Worm (Caenorhabditis elegans) whole organism, L4/young adult: ENCODE measurements around the gene ztf-17.

Source experiments
- W03F9.2 ChIP-seq: fragments of 150-350 bp; optimal IDR thresholded peaks from 2 replicates; lab custom pipeline; 2014; ENCODE audit warnings: missing biosample characterization, missing genetic modification characterization
- dao-5 ChIP-seq: sonication (generic microtip); optimal IDR thresholded peaks from 2 replicates; lab custom pipeline; 2016; ENCODE audit warnings: missing genotype, missing genetic modification characterization, moderate library complexity, missing compliant biosample characterization
- him-1 ChIP-seq: sonication (generic microtip); optimal IDR thresholded peaks from 2 replicates; lab custom pipeline; 2016; ENCODE audit warnings: missing genotype, missing genetic modification reagents, missing genetic modification characterization, missing compliant biosample characterization

Gene ztf-17

DNA sequence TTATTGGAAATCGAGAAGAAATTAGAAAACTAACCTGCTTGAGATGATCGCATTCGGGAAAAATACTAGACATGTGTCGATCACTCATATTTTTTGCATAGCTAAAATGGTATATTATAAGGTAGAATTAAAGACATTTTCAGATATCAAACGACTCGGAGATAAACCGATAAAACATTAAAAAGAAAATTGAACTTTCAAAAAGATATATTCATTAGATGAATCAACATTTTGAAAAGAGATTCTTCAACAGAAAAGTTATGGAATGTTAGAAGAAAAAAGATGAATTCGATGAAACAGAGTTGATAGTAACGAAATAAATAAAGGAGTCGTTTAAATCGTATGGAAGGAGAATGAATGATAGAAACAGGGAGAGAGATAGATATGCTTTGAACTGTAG is 14.3 kb downstream of the ztf-17 start, which contains the start of gene mdmh-35:
Gene mdmh-35 (minus strand): TSS at position 101 of the 400 bp plus-strand sequence.
- TF ChIP-seq him-1 (tag; lab: Kevin White, UChicago) (no peak), W03F9.2 (tag; lab: Kevin White, UChicago) (no peak), dao-5 (no peak)

DNA sequence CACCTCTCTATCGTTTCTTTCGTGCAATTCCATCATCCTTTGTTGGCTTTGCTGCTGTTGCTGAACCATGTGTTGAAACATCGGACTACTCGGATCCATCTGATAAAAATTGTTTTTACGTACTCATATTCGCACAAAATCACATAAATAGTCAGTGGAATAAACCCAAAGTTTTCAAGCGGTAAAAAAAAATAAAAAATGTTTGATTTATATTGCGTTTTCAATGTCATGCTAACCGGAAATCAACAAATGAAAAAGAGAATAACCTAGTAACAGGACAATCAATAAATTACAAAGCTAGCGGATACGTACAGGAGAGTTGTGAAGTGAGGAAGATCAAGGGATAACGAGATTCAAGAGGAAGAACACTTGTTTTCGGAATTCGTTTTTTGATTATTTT is 15.0 kb downstream of the ztf-17 start, which contains the start of gene mdt-10:
Gene mdt-10 (minus strand): TSS at position 101 of the 400 bp plus-strand sequence.
- TF ChIP-seq him-1 (tag; lab: Kevin White, UChicago) (no peak), dao-5 (no peak), W03F9.2 (tag; lab: Kevin White, UChicago) (no peak)

DNA sequence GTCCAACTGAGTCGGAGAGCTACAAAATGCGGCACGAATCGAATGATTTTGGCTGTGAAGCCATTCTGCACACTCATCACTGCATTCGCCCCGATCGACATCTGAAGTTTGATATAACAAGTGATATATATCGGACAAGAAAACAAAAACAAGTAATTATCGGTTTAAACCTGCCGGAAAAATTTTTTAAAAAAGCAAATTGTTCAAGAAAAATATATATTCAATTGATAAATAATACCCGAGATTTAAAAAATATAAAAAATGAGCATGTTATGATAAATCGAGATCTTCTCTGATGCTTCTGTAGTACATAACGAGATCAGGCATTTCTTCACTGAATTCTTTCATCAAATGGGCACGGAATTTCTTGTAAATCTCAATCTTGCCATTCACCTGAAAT is 16.3 kb downstream of the ztf-17 start, which contains the start of gene T09A5.5:
Gene T09A5.5 (minus strand): TSS at position 101 of the 400 bp plus-strand sequence.
- TF ChIP-seq dao-5 (no peak), him-1 (tag; lab: Kevin White, UChicago) (no peak), W03F9.2 (tag; lab: Kevin White, UChicago) (no peak)

DNA sequence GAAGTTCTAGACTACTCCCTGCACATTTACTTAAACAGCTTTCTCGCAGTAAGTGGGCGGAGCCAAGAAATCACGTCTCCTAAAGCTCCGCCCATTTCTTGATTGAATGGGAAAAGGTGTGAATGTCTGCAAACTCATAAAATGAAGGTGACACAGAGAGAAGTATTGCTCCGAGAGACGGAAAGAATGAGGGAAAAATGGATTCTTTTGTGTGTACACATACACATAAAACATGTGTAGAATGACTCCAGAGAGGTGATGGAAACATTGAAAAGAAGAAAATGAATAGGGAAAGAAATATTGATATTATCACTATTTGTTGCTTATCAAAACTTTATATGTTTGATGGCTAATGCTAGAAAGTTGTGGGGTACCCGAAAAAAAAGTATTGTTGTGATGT is 18.5 kb downstream of the ztf-17 start:
- TF ChIP-seq dao-5 (no peak), him-1 (tag; lab: Kevin White, UChicago) (no peak), W03F9.2 (tag; lab: Kevin White, UChicago) (no peak)

DNA sequence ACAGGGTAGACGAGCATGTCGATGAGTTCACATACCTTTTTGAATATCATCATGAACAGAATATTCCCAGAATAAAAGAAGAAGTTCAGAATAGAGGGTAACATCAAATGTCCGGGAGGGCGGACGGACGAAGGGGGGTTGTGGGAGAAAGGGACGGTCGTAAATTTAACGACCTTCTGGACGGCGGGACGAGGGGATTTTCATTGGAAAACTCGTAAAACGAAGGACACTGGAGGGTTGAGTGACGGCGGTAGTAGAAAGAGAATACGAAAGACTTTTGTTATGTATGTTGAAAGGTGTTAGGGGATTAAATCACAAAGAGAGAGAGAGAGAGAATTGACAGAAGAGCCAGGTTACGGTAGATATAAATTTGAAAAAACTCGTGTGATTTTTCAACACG is 19.4 kb downstream of the ztf-17 start:
- TF ChIP-seq W03F9.2 (tag; lab: Kevin White, UChicago) (no peak), dao-5 (no peak), him-1 (tag; lab: Kevin White, UChicago) (no peak)

DNA sequence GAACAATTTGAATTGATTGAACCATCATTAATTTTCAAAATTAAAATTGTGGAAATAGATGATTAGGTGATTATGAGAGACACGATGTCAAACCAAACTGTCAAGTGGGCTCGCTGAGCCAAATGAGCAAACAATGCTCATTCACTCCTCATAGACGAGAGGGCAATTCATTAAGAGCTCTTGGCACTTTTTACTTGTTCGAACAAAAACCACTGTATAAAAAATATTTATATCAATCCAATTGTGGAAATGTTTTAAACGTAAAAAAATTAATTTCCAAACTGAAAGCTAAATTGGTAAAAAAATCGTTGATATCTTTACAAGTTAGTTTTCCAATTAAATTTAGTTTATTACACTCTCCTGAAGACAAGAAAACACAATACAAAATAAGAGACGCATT is 20.3 kb downstream of the ztf-17 start, which contains the start of gene acr-7:
Gene acr-7 (minus strand): TSS at position 101 of the 400 bp plus-strand sequence.
- TF ChIP-seq W03F9.2 (tag; lab: Kevin White, UChicago) (no peak), him-1 (tag; lab: Kevin White, UChicago) (no peak), dao-5 (no peak)

DNA sequence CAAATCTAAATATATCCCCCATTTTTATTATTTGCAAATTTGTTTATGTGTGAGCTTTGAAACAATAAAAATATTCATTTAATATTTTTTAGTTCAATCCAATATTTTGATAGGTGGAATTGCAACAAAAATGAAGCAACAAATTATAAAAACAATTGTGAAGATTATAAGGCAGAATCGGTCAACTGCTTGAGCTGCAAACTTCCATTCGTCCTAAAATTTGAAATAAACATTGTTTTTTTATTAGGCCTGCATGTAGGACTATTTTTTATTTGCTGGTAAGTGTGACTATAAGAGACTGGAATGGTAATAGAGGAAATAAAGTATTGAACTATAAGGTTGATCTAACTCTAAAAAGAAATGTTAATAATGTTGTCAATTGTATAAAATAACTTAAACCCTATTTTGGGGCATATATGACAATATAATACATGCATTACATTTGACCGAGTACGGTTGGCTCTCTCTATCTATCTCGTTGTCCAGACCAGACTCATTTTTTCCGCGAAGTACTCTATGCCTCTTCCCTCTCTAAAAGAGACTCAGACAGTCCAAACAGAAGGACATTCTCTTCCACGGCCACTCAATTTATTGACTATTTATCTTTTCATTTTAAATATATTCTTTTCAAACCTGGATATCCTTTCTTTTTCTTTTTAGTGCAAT is 24.3 kb downstream of the ztf-17 start, which contains the start of gene T09A5.4:
Gene T09A5.4 (plus strand): TSS at position 616 of the 666 bp plus-strand sequence.
- TF ChIP-seq W03F9.2 (tag; lab: Kevin White, UChicago) (no peak), dao-5 (no peak), him-1 (tag; lab: Kevin White, UChicago) (no peak)

DNA sequence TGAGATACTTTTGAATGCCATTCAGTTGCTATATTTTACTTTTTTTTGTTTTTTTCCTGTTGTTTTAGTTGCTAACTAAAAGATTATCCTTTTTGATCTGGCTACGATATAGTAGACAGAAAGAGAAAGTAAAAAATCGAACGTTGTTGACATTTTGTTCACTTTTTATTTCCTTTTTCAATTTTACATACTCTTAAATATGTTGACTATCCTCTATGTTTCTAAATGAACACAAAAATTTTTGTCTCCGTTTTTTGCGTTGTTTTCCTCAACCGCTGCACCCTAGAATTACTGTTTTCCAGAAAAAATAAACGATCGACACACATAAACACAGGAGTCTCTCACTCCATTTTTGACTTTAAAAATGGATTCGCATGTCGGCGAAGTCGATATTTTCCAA is 27.9 kb downstream of the ztf-17 start, which contains the start of gene klp-3:
Gene klp-3 (plus strand): TSS at position 301 of the 400 bp plus-strand sequence.
- TF ChIP-seq him-1 (tag; lab: Kevin White, UChicago), result no peak
- TF ChIP-seq W03F9.2 (tag; lab: Kevin White, UChicago), result no peak
- no peak for TF ChIP-seq dao-5

DNA sequence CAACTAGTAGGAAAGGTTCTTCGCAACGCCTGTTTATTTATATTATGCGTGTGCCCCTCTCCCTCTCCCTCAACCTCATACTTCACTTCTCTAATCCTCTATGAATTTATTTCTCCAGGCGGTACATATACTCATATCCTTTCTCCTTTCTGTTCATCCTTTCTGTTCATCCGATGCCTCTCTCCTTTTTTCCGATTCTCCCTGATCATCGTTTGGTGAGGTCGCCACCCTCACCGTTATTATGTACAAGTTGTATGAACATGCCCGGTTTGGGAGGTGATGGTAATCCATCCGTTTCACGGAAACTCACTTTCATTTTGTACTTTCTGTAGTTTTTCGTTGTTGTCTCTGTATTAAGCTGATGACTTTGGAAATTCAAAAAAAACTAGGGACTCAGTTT is 30.3 kb downstream of the ztf-17 start:
- TF ChIP-seq dao-5 (no peak), him-1 (tag; lab: Kevin White, UChicago) (no peak), W03F9.2 (tag; lab: Kevin White, UChicago) (no peak)

DNA sequence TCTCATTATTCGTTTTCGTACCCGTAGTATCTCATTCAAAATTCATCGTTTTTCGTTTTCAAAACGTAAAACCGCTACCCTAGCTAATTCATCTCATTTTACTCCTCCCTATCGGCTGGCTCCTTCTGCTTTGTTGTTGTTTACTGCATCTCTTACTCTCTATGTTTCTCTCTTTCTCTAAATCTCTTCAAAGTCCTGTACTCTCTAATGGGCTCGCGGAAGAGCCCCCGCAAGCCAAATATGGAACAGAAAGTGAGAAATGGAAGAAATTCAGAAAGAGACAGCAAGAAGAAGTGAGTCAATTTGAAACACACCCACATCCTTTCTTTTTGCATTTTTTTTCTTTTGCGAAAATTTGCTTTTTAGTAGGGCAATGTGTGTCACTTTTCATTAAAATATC is 31.3 kb downstream of the ztf-17 start:
- TF ChIP-seq him-1 (tag; lab: Kevin White, UChicago), result no peak
- no peak for TF ChIP-seq W03F9.2 (tag; lab: Kevin White, UChicago)
- TF ChIP-seq dao-5, result no peak

DNA sequence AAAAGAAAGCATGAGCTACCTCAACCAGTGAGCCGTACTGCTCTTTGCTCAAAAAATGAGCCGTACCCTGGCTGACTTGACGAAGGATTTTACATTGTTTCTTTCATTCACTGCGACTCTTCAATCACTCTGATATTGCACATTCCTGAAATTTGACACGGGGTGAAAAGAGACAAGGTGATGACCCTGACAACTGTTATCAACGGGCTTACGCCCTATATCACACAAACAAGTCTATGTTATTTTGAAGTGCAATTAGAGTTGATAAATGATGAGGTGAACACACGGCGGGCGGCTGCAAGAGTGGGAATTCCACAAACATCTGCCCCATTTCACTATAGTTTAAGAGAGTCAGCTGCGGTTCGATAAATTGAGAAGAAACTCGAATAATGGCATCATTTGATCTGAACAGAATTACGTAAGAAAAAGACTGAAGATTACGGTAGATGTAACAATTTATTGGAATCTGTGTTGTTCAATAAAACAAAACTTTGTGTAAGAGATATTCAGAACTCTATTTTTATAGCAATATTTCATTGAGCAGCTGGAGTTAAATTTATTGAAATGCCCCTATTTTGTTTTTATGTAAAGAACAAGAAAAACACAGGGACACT is 33.2 kb downstream of the ztf-17 start:
- no peak for TF ChIP-seq dao-5
- TF ChIP-seq W03F9.2 (tag; lab: Kevin White, UChicago), result no peak
- TF ChIP-seq him-1 (tag; lab: Kevin White, UChicago), result no peak

DNA sequence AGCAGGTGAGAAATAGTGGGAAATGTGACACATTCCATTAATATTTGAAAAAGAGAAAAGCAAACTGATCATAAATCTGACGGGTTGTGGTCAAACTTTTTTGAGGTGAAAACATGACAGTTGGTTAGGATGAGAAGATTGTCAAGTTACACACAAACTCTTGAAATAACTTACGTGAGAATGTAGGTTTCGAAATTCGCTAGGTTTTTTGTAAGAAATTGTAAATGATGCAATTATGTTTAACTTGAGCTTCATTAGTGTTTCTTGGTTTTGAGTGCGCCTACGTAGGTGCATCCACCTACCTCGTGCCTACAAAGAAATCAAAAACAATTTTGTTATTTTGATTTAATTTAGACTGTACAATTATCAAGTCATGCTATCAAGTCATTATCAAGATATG is 34.6 kb downstream of the ztf-17 start, which contains the start of gene cex-2:
Gene cex-2 (minus strand): TSS at position 101 of the 400 bp plus-strand sequence.
- TF ChIP-seq him-1 (tag; lab: Kevin White, UChicago) (no peak), W03F9.2 (tag; lab: Kevin White, UChicago) (no peak), dao-5 (no peak)

DNA sequence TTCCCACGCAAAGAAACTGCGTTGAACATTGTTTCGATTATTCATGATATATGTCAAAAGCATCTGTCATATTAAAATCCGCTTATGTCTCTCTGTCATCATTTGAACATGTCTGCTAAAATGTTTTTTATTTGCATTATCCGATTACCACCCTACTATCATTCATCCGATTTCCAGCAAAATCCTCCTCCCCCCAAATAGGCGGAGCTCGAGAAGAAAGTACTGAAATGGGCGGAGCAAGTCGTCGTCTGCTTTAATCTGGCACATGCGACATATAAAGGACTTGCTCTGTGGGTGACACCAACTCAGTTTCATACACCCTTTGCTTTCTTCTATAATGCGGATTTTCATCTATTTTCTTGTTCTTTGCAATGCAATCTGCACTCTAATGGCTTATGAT is 37.9 kb downstream of the ztf-17 start, which contains the start of gene T09A5.14:
Gene T09A5.14 (plus strand): TSS at position 301 of the 400 bp plus-strand sequence.
- TF ChIP-seq him-1 (tag; lab: Kevin White, UChicago), result no peak
- no peak for TF ChIP-seq W03F9.2 (tag; lab: Kevin White, UChicago)
- no peak for TF ChIP-seq dao-5

DNA sequence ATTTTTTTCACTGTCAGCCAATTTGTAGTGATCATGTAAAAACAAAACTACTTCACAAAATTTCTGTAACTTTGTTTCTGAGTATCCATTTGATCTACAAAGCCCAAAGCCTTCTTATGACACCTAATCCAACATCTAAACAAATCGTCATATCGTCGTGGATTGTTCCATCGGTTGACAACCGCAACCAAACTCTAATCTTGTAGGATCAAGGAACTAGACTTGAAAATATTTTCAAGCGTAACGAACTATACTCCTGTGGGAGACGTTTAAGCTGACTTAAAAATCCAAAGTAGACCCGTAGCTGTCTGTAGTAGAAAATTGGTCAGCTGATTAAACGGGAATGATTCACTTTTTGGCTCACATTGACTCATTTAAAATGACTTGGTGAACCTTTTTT is 40.3 kb downstream of the ztf-17 start:
- TF ChIP-seq dao-5, result no peak
- TF ChIP-seq W03F9.2 (tag; lab: Kevin White, UChicago), result no peak
- TF ChIP-seq him-1 (tag; lab: Kevin White, UChicago), result no peak
